Worm (Caenorhabditis elegans) whole organism, L1 larva: ENCODE measurements around the gene kcc-1.

ENCODE experiments used
- C34B4.2 ChIP-seq: sonication (generic microtip); optimal IDR thresholded peaks from 2 replicates; lab custom pipeline; 2017; ENCODE audit warnings: mild to moderate bottlenecking, missing genetic modification characterization, missing compliant biosample characterization
- Y116A8C.19 ChIP-seq: sonication (generic microtip); optimal IDR thresholded peaks from 2 replicates; lab custom pipeline; 2016; ENCODE audit warnings: missing compliant biosample characterization, missing genetic modification characterization, borderline replicate concordance
- aha-1 ChIP-seq: fragments of 150-350 bp; optimal IDR thresholded peaks from 2 replicates; lab custom pipeline; 2014; ENCODE audit warnings: missing biosample characterization, missing genetic modification characterization
- ama-1 ChIP-seq: fragments of 150-350 bp; optimal IDR thresholded peaks from 2 replicates; lab custom pipeline; 2014
- blmp-1 ChIP-seq: fragments of 150-350 bp; optimal IDR thresholded peaks from 2 replicates; lab custom pipeline; 2014; ENCODE audit warnings: missing biosample characterization, missing genetic modification characterization
- ceh-63 ChIP-seq: fragments of 200-800 bp; sonication (Bioruptor generic); optimal IDR thresholded peaks from 2 replicates; lab custom pipeline; 2018; ENCODE audit warnings: mild to moderate bottlenecking, missing genetic modification characterization, missing compliant biosample characterization
- ceh-8 ChIP-seq: fragments of 200-800 bp; sonication (Bioruptor generic); optimal IDR thresholded peaks from 2 replicates; lab custom pipeline; 2018; ENCODE audit warnings: mild to moderate bottlenecking, missing genetic modification characterization, moderate library complexity, missing compliant biosample characterization
- ceh-88 ChIP-seq: fragments of 200-800 bp; sonication (Bioruptor generic); IDR thresholded peaks from 2 replicates; pipeline ENCODE4 v1.3.6; 2022; ENCODE audit warnings: missing genetic modification characterization, missing compliant biosample characterization
- dpl-1 ChIP-seq, 3 experiments: fragments of 150-350 bp in 2 of 3; sonication (generic microtip) in 1 of 3; optimal IDR thresholded peaks; 2 replicates each; lab custom pipeline; 2014 to 2017; ENCODE audit warnings: missing biosample characterization in 3 of 3, missing genetic modification characterization in 3 of 3, missing genetic modification reagents in 3 of 3
- efl-1 ChIP-seq, 4 experiments: fragments of 150-350 bp; optimal IDR thresholded peaks in 3 of 4; peaks in 1 of 4; 1 replicate in 1 of 4; 2 replicates in 3 of 4; lab custom pipeline; 2014; ENCODE audit warnings: missing biosample characterization in 2 of 4, missing genetic modification characterization in 2 of 4, missing genetic modification reagents in 2 of 4
- egl-27 ChIP-seq, 2 experiments: fragments of 150-350 bp in 1 of 2; sonication (generic microtip); optimal IDR thresholded peaks; 3 replicates each; lab custom pipeline; 2017 to 2018; ENCODE audit warnings: missing biosample characterization in 2 of 2, missing genetic modification characterization in 2 of 2, missing genetic modification reagents in 2 of 2
- elt-2 ChIP-seq: sonication (generic microtip); optimal IDR thresholded peaks from 2 replicates; lab custom pipeline; 2016; ENCODE audit warnings: missing genetic modification characterization, mild to moderate bottlenecking, inconsistent platforms, missing compliant biosample characterization, missing genetic modification reagents
- elt-3 ChIP-seq, 6 experiments: fragments of 150-350 bp in 1 of 6; sonication (generic microtip); optimal IDR thresholded peaks; 2 replicates each; lab custom pipeline; 2017 to 2018; ENCODE audit warnings: missing biosample characterization in 6 of 6, missing genetic modification characterization in 6 of 6, inconsistent platforms in 1 of 6
- ets-5 ChIP-seq: fragments of 200-800 bp; sonication (Bioruptor generic); IDR thresholded peaks from 2 replicates; pipeline ENCODE4 v1.3.6; 2022; ENCODE audit warnings: missing genetic modification characterization, missing compliant biosample characterization
- fkh-4 ChIP-seq: sonication (generic microtip); optimal IDR thresholded peaks from 2 replicates; lab custom pipeline; 2016; ENCODE audit warnings: missing compliant biosample characterization, missing genetic modification characterization, borderline replicate concordance
- fos-1 ChIP-seq: fragments of 150-350 bp; optimal IDR thresholded peaks from 2 replicates; lab custom pipeline; 2014; ENCODE audit warnings: missing biosample characterization, missing genetic modification characterization
- grh-1 ChIP-seq: fragments of 200-800 bp; sonication (Bioruptor generic); IDR thresholded peaks from 2 replicates; pipeline ENCODE4 v1.3.6; 2022; ENCODE audit warnings: missing genetic modification reagents, missing genetic modification characterization, missing compliant biosample characterization
- hlh-17 ChIP-seq: fragments of 200-800 bp; sonication (Bioruptor generic); optimal IDR thresholded peaks from 2 replicates; lab custom pipeline; 2018; ENCODE audit warnings: missing genetic modification characterization, mild to moderate bottlenecking, missing compliant biosample characterization, moderate library complexity, borderline replicate concordance
- hlh-4 ChIP-seq: sonication (generic microtip); optimal IDR thresholded peaks from 2 replicates; lab custom pipeline; 2016; ENCODE audit warnings: mild to moderate bottlenecking, missing genetic modification characterization, missing compliant biosample characterization
- irx-1 ChIP-seq: sonication (generic microtip); optimal IDR thresholded peaks from 2 replicates; lab custom pipeline; 2016; ENCODE audit warnings: missing genetic modification characterization, missing compliant biosample characterization
- jun-1 ChIP-seq: fragments of 150-350 bp; optimal IDR thresholded peaks from 2 replicates; lab custom pipeline; 2014; ENCODE audit warnings: missing biosample characterization, missing genetic modification reagents, missing genetic modification characterization
- lin-13 ChIP-seq: fragments of 150-350 bp; optimal IDR thresholded peaks from 2 replicates; lab custom pipeline; 2014; ENCODE audit warnings: missing biosample characterization, missing genetic modification reagents, missing genetic modification characterization
- lin-14 ChIP-seq: fragments of 200-800 bp; sonication (Bioruptor generic); optimal IDR thresholded peaks from 2 replicates; lab custom pipeline; 2018; ENCODE audit warnings: mild to moderate bottlenecking, missing genetic modification characterization, moderate library complexity, missing compliant biosample characterization
- lin-15B ChIP-seq: fragments of 150-350 bp; sonication (generic microtip); optimal IDR thresholded peaks from 3 replicates; lab custom pipeline; 2014; ENCODE audit warnings: missing biosample characterization, missing genetic modification characterization
- lin-39 ChIP-seq: fragments of 150-350 bp; optimal IDR thresholded peaks from 2 replicates; lab custom pipeline; 2014; ENCODE audit warnings: missing biosample characterization, missing genetic modification reagents, missing genetic modification characterization
- lsy-2 ChIP-seq, 2 experiments: fragments of 150-350 bp; optimal IDR thresholded peaks; 2 replicates each; lab custom pipeline; 2014; ENCODE audit warnings: missing biosample characterization in 2 of 2, missing genetic modification characterization in 2 of 2
- mep-1 ChIP-seq: fragments of 150-350 bp; optimal IDR thresholded peaks from 2 replicates; lab custom pipeline; 2014; ENCODE audit warnings: missing biosample characterization, missing genetic modification characterization
- nhr-19 ChIP-seq: fragments of 200-800 bp; sonication (Bioruptor generic); conservative IDR thresholded peaks from 2 replicates; pipeline ENCODE4 v1.3.6; 2022; ENCODE audit warnings: missing genetic modification characterization, missing compliant biosample characterization
- nhr-76 ChIP-seq: sonication (generic microtip); optimal IDR thresholded peaks from 2 replicates; lab custom pipeline; 2017; ENCODE audit warnings: missing biosample characterization, missing genetic modification characterization
- nhr-77 ChIP-seq: fragments of 150-350 bp; optimal IDR thresholded peaks from 2 replicates; lab custom pipeline; 2014; ENCODE audit warnings: missing biosample characterization, missing genetic modification characterization
- nhr-84 ChIP-seq: sonication (generic microtip); optimal IDR thresholded peaks from 2 replicates; lab custom pipeline; 2017; ENCODE audit warnings: missing biosample characterization, missing genetic modification characterization
- nhr-85 ChIP-seq: sonication (generic microtip); peaks from one replicate; lab custom pipeline; 2016; ENCODE audit warnings: missing genetic modification characterization, inconsistent platforms, missing compliant biosample characterization
- nhr-90 ChIP-seq: sonication (generic microtip); optimal IDR thresholded peaks from 2 replicates; lab custom pipeline; 2016; ENCODE audit warnings: mild to moderate bottlenecking, missing genetic modification characterization, missing compliant biosample characterization; ENCODE audit not compliant: poor library complexity
- pag-3 ChIP-seq: sonication (generic microtip); optimal IDR thresholded peaks from 2 replicates; lab custom pipeline; 2017; ENCODE audit warnings: missing genetic modification characterization, mild to moderate bottlenecking, missing compliant biosample characterization, antibody characterized with exemption, borderline replicate concordance; ENCODE audit not compliant: insufficient read depth
- pax-3 ChIP-seq: fragments of 200-800 bp; sonication (Bioruptor generic); optimal IDR thresholded peaks from 2 replicates; lab custom pipeline; 2018; ENCODE audit warnings: mild to moderate bottlenecking, missing genetic modification characterization, moderate library complexity, missing compliant biosample characterization
- pqm-1 ChIP-seq: sonication (generic microtip); optimal IDR thresholded peaks from 3 replicates; lab custom pipeline; 2017; ENCODE audit warnings: missing biosample characterization, missing genetic modification characterization
- rnt-1 ChIP-seq: sonication (generic microtip); optimal IDR thresholded peaks from 2 replicates; lab custom pipeline; 2016; ENCODE audit warnings: mild to moderate bottlenecking, missing genetic modification characterization, moderate library complexity, missing compliant biosample characterization
- skn-1 ChIP-seq: fragments of 150-350 bp; optimal IDR thresholded peaks from 2 replicates; lab custom pipeline; 2014; ENCODE audit warnings: missing biosample characterization, missing genetic modification characterization
- snpc-4 ChIP-seq: fragments of 150-350 bp; optimal IDR thresholded peaks from 2 replicates; lab custom pipeline; 2014; ENCODE audit warnings: missing biosample characterization, missing genetic modification characterization
- snu-23 ChIP-seq: sonication (generic microtip); optimal IDR thresholded peaks from 2 replicates; lab custom pipeline; 2016; ENCODE audit warnings: missing genetic modification characterization, missing compliant biosample characterization
- sox-4 ChIP-seq: sonication (generic microtip); optimal IDR thresholded peaks from 2 replicates; lab custom pipeline; 2016; ENCODE audit warnings: missing genetic modification characterization, missing compliant biosample characterization
- sptf-1 ChIP-seq: fragments of 150-350 bp; optimal IDR thresholded peaks from 2 replicates; lab custom pipeline; 2014; ENCODE audit warnings: missing biosample characterization, missing genetic modification characterization
- unc-130 ChIP-seq: fragments of 150-350 bp; optimal IDR thresholded peaks from 2 replicates; lab custom pipeline; 2017; ENCODE audit warnings: missing biosample characterization, missing genetic modification characterization, inconsistent platforms
- unc-30 ChIP-seq: sonication (generic microtip); optimal IDR thresholded peaks from 2 replicates; lab custom pipeline; 2017; ENCODE audit warnings: missing biosample characterization, missing genetic modification characterization
- vab-15 ChIP-seq: sonication (generic microtip); optimal IDR thresholded peaks from 2 replicates; lab custom pipeline; 2017; ENCODE audit warnings: missing genotype, mild to moderate bottlenecking, missing genetic modification characterization, missing compliant biosample characterization
- xbp-1 ChIP-seq: sonication (generic microtip); optimal IDR thresholded peaks from 2 replicates; lab custom pipeline; 2016; ENCODE audit warnings: missing genetic modification characterization, missing compliant biosample characterization
- zag-1 ChIP-seq: fragments of 150-350 bp; optimal IDR thresholded peaks from 2 replicates; lab custom pipeline; 2014; ENCODE audit warnings: missing biosample characterization, missing genetic modification characterization
- zip-4 ChIP-seq: fragments of 200-800 bp; sonication (Bioruptor generic); optimal IDR thresholded peaks from 2 replicates; lab custom pipeline; 2018; ENCODE audit warnings: mild to moderate bottlenecking, missing genetic modification characterization, moderate library complexity, missing compliant biosample characterization

Gene kcc-1

DNA sequence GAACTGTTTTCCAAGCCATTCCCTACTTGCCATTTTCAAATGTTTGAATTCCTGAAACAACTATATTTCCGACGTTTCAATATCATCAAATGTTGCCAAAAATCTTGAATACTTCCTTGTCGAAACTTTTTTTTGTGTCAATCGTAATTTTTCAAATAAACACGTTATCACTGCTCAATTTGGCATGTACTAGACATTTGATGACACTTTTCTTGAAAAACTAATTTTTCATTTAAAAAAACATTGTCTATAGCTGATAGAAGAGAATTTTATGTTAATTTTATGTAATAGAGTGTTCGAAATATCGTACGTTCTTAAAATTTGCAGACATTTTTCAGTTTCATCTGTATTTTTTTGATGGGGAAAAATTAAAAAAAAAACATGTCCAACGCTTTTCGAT is 23.3 kb upstream of the kcc-1 start:
- TF ChIP-seq fos-1 (tag; lab: Kevin White, UChicago) (no peak), snpc-4 (no peak), ceh-88 (no peak), fkh-4 (tag; lab: Kevin White, UChicago) (no peak), nhr-85 (no peak), blmp-1 (tag; lab: Kevin White, UChicago) (no peak), hlh-17 (no peak), pqm-1 (tag; lab: Kevin White, UChicago) (no peak), mep-1 (tag; lab: Kevin White, UChicago) (no peak), skn-1 (tag; lab: Kevin White, UChicago) (no peak), pag-3 (tag; lab: Kevin White, UChicago) (no peak), egl-27 (tag; optimal IDR thresholded peaks at IDR 0.05; lab: Kevin White, UChicago) (no peak), ceh-8 (GFP tag; lab: Kevin White, UChicago) (no peak), nhr-90 (tag; lab: Kevin White, UChicago) (no peak), elt-2 (tag; lab: Kevin White, UChicago) (no peak), lin-14 (GFP tag; lab: Kevin White, UChicago) (no peak), vab-15 (tag; lab: Kevin White, UChicago) (no peak), irx-1 (tag; lab: Kevin White, UChicago) (no peak), lsy-2 (tag; optimal IDR thresholded peaks at IDR 0.05; lab: Kevin White, UChicago) (no peak), nhr-19 (GFP tag; lab: Robert Waterston, UW) (no peak)

DNA sequence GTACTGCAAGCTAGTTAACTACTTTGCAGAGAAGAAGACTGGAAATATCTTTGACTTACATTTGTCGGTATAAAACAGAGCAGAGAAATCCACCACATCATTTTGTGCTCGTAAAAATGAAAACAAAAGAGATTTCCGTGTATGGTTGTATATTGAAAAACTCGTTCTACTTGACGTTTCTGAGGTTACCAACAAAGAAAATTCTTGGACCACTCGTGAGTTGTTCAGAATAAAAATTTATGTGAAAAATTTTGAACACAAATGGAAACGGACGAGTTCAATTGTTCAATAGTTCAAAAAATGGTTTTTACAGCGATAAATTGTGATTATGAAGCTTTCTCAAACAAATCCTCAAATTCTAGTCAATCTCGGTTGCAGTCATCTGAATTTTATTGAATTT is 21.5 kb upstream of the kcc-1 start, which contains the start of gene clec-179:
TSS of gene clec-179 (minus strand) at position 101 of the 400 bp plus-strand sequence.
- no peak for TF ChIP-seq ets-5
- TF ChIP-seq rnt-1 (tag; lab: Kevin White, UChicago) = no peak
- no peak for TF ChIP-seq jun-1
- TF ChIP-seq lin-39 = no peak

ce11 chrIV:7186756-7187155 is 19.3 kb upstream of the kcc-1 start, which contains the start of gene str-249:
TSS of gene str-249 (minus strand) at chrIV:7186856.
- TF ChIP-seq mep-1 (tag; lab: Kevin White, UChicago) (no peak), lin-39 (no peak), unc-30 (tag; lab: Kevin White, UChicago) (no peak), hlh-4 (tag; lab: Kevin White, UChicago) (no peak), irx-1 (tag; lab: Kevin White, UChicago) (no peak), nhr-77 (tag; lab: Kevin White, UChicago) (no peak), Y116A8C.19 (tag; lab: Kevin White, UChicago) (no peak), pag-3 (tag; lab: Kevin White, UChicago) (no peak), nhr-84 (tag; lab: Kevin White, UChicago) (no peak), unc-130 (tag; lab: Kevin White, UChicago) (no peak), jun-1 (no peak), ceh-88 (no peak), ama-1 (lab: Kevin White, UChicago) (no peak), ets-5 (no peak), lin-15B (tag; lab: Kevin White, UChicago) (no peak), ceh-63 (GFP tag; lab: Kevin White, UChicago) (no peak), dpl-1 (GFP tag; optimal IDR thresholded peaks at IDR 0.05; lab: Kevin White, UChicago) (no peak), fos-1 (tag; lab: Kevin White, UChicago) (no peak), pax-3 (tag; lab: Kevin White, UChicago) (no peak), sox-4 (tag; lab: Kevin White, UChicago) (no peak)

DNA sequence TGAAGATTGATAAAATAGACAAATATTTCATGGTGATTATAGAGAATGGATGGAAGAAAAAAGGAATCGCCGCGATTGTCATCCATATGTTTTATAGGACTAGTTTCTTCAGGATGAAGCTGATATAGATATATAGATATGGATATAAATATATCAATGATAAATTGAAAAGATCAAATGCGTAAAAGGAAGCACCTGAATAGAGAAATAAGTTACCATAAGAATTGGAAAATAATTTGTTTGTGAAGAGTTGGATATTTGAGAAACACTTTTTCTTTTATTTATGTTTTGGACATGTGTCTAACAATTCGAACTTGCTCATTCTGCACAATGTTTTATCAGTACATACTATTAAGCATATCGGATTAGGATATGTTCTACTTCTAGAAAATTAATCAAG is 18.0 kb upstream of the kcc-1 start, which contains the start of gene C42D4.13:
TSS of gene C42D4.13 (minus strand) at position 101 of the 400 bp plus-strand sequence.
- TF ChIP-seq xbp-1 (tag; lab: Kevin White, UChicago) = no peak
- no peak for TF ChIP-seq efl-1 (optimal IDR thresholded peaks at IDR 0.05; lab: Kevin White, UChicago)
- TF ChIP-seq efl-1 (GFP tag; optimal IDR thresholded peaks at IDR 0.05 in 1 of 2; lab: Kevin White, UChicago) = no peak
- no peak for TF ChIP-seq aha-1 (tag; lab: Kevin White, UChicago)
- no peak for TF ChIP-seq snu-23 (GFP tag; lab: Kevin White, UChicago)
- TF ChIP-seq lin-13 = no peak
- no peak for TF ChIP-seq sox-4 (tag; lab: Kevin White, UChicago)
- TF ChIP-seq elt-3 (tag; optimal IDR thresholded peaks at IDR 0.05; lab: Kevin White, UChicago) = no peak
- no peak for TF ChIP-seq zip-4 (GFP tag; lab: Kevin White, UChicago)
- TF ChIP-seq nhr-76 = no peak
- no peak for TF ChIP-seq snpc-4
- no peak for TF ChIP-seq elt-2 (tag; lab: Kevin White, UChicago)
- TF ChIP-seq sptf-1 (tag; lab: Kevin White, UChicago) = no peak
- no peak for TF ChIP-seq zag-1 (tag; lab: Kevin White, UChicago)
- TF ChIP-seq C34B4.2 (tag; lab: Kevin White, UChicago) = no peak
- TF ChIP-seq grh-1 (GFP tag; lab: Robert Waterston, UW) = no peak
